Fruit fly (Drosophila melanogaster) whole organism, embryonic: ENCODE data around the gene Usp14.

ENCODE experiments used
- Bdp1 ChIP-seq: fragments of 200-800 bp; sonication (Bioruptor generic); optimal IDR thresholded peaks from 3 replicates; lab custom pipeline; 2016; ENCODE audit warnings: missing biosample characterization, missing genetic modification characterization
- CG10267 ChIP-seq: fragments of 200-800 bp; sonication (Bioruptor generic); optimal IDR thresholded peaks from 2 replicates; lab custom pipeline; 2018; ENCODE audit warnings: missing biosample characterization, mild to moderate bottlenecking, missing genetic modification characterization, moderate library complexity
- CG10959 ChIP-seq: fragments of 200-800 bp; sonication (Bioruptor generic); IDR thresholded peaks from 2 replicates; pipeline ENCODE4 v1.3.6; 2022; ENCODE audit warnings: missing biosample characterization, missing genetic modification characterization
- CG10979 ChIP-seq: fragments of 200-800 bp; sonication (Bioruptor generic); optimal IDR thresholded peaks from 2 replicates; lab custom pipeline; 2018; ENCODE audit warnings: missing biosample characterization, mild to moderate bottlenecking, missing genetic modification characterization, moderate library complexity
- CG12219 ChIP-seq: fragments of 200-800 bp; sonication (Bioruptor generic); optimal IDR thresholded peaks from 3 replicates; lab custom pipeline; 2018; ENCODE audit warnings: missing biosample characterization, mild to moderate bottlenecking, missing genetic modification characterization
- CG12391 ChIP-seq: fragments of 200-800 bp; sonication (Bioruptor generic); optimal IDR thresholded peaks from 3 replicates; lab custom pipeline; 2018; ENCODE audit warnings: missing biosample characterization, mild to moderate bottlenecking, missing genetic modification characterization, moderate library complexity
- CG14050 ChIP-seq: fragments of 200-800 bp; sonication (Bioruptor generic); IDR thresholded peaks from 3 replicates; pipeline ENCODE4 v1.3.6; 2022; ENCODE audit warnings: missing biosample characterization, missing genetic modification characterization
- CG14710 ChIP-seq: fragments of 200-800 bp; sonication (Bioruptor generic); optimal IDR thresholded peaks from 3 replicates; lab custom pipeline; 2019; ENCODE audit warnings: missing biosample characterization, mild to moderate bottlenecking, missing genetic modification characterization, moderate library complexity
- CG15514 ChIP-seq: fragments of 200-800 bp; sonication (Bioruptor generic); optimal IDR thresholded peaks from 3 replicates; lab custom pipeline; 2017; ENCODE audit warnings: missing biosample characterization, missing genetic modification characterization, mild to moderate bottlenecking, moderate library complexity, missing genetic modification reagents
- CG17568 ChIP-seq: fragments of 200-800 bp; sonication (Bioruptor generic); optimal IDR thresholded peaks from 2 replicates; lab custom pipeline; 2018; ENCODE audit warnings: missing biosample characterization, mild to moderate bottlenecking, missing genetic modification characterization, moderate library complexity
- CG18011 ChIP-seq: fragments of 200-800 bp; sonication (Bioruptor generic); optimal IDR thresholded peaks from 2 replicates; lab custom pipeline; 2017; ENCODE audit warnings: missing biosample characterization, missing genetic modification characterization, mild to moderate bottlenecking, moderate library complexity, missing genotype
- CG2202 ChIP-seq: fragments of 200-800 bp; sonication (Bioruptor generic); optimal IDR thresholded peaks from 2 replicates; lab custom pipeline; 2018; ENCODE audit warnings: missing biosample characterization, mild to moderate bottlenecking, missing genetic modification characterization
- CG2712 ChIP-seq: fragments of 200-800 bp; optimal IDR thresholded peaks from 3 replicates; lab custom pipeline; 2019; ENCODE audit warnings: missing biosample characterization, mild to moderate bottlenecking, missing genetic modification characterization, moderate library complexity
- CG30020 ChIP-seq: fragments of 200-800 bp; optimal IDR thresholded peaks from 2 replicates; lab custom pipeline; 2019; ENCODE audit warnings: missing biosample characterization, mild to moderate bottlenecking, missing genetic modification characterization, moderate library complexity
- CG31224 ChIP-seq: fragments of 200-800 bp; sonication (Bioruptor generic); IDR thresholded peaks from 2 replicates; pipeline ENCODE4 v1.3.6; 2022; ENCODE audit warnings: missing biosample characterization, missing genetic modification characterization
- CG4730 ChIP-seq: fragments of 200-800 bp; sonication (Bioruptor generic); IDR thresholded peaks from 2 replicates; pipeline ENCODE4 v1.3.6; 2022; ENCODE audit warnings: missing biosample characterization, missing genetic modification characterization
- CG9609 ChIP-seq: fragments of 200-800 bp; sonication (Bioruptor generic); optimal IDR thresholded peaks from 3 replicates; lab custom pipeline; 2016; ENCODE audit warnings: missing biosample characterization, missing genetic modification characterization
- Dek ChIP-seq: fragments of 200-800 bp; sonication (Bioruptor generic); optimal IDR thresholded peaks from 3 replicates; lab custom pipeline; 2019; ENCODE audit warnings: missing biosample characterization, mild to moderate bottlenecking, missing genetic modification characterization, moderate library complexity
- Dref ChIP-seq: fragments of 200-800 bp; sonication (Bioruptor generic); IDR thresholded peaks from 2 replicates; pipeline ENCODE4 v1.3.6; 2022; ENCODE audit warnings: missing biosample characterization, missing genetic modification characterization
- Ets97D ChIP-seq: fragments of 200-800 bp; sonication (Bioruptor generic); optimal IDR thresholded peaks from 3 replicates; lab custom pipeline; 2016; ENCODE audit warnings: missing biosample characterization, missing genetic modification characterization
- GATAe ChIP-seq: fragments of 200-800 bp; sonication (Bioruptor generic); conservative IDR thresholded peaks from 2 replicates; pipeline ENCODE4 v1.3.6; 2022; ENCODE audit warnings: missing biosample characterization, missing genetic modification characterization
- HLHmδ ChIP-seq: fragments of 200-800 bp; sonication (Bioruptor generic); optimal IDR thresholded peaks from 2 replicates; lab custom pipeline; 2018; ENCODE audit warnings: missing biosample characterization, mild to moderate bottlenecking, missing genetic modification characterization, moderate library complexity
- Hand ChIP-seq: fragments of 200-800 bp; sonication (Bioruptor generic); optimal IDR thresholded peaks from 2 replicates; lab custom pipeline; 2017; ENCODE audit warnings: mild to moderate bottlenecking, missing biosample characterization, missing genetic modification reagents, missing genetic modification characterization
- MTF-1 ChIP-seq: fragments of 200-800 bp; sonication (Bioruptor generic); optimal IDR thresholded peaks from 2 replicates; lab custom pipeline; 2018; ENCODE audit warnings: missing biosample characterization, mild to moderate bottlenecking, missing genetic modification characterization, borderline replicate concordance
- Med ChIP-seq: fragments of 200-800 bp; sonication (Bioruptor generic); peaks from one replicate; lab custom pipeline; 2016; ENCODE audit warnings: missing biosample characterization, missing genetic modification characterization, mild to moderate bottlenecking, inconsistent platforms, moderate library complexity
- Nf-YB ChIP-seq: fragments of 200-800 bp; sonication (Bioruptor generic); optimal IDR thresholded peaks from 3 replicates; lab custom pipeline; 2019; ENCODE audit warnings: missing biosample characterization, mild to moderate bottlenecking, missing genetic modification characterization, moderate library complexity
- Nf-YC ChIP-seq: fragments of 200-800 bp; optimal IDR thresholded peaks from 3 replicates; lab custom pipeline; 2019; ENCODE audit warnings: missing biosample characterization, mild to moderate bottlenecking, missing genetic modification characterization, moderate library complexity
- Oli ChIP-seq: fragments of 200-800 bp; sonication (Bioruptor generic); optimal IDR thresholded peaks from 2 replicates; lab custom pipeline; 2018; ENCODE audit warnings: missing biosample characterization, mild to moderate bottlenecking, missing genetic modification characterization, moderate library complexity
- Sox100B ChIP-seq: fragments of 200-800 bp; sonication (Bioruptor generic); optimal IDR thresholded peaks from 3 replicates; lab custom pipeline; 2018; ENCODE audit warnings: missing biosample characterization, mild to moderate bottlenecking, missing genetic modification characterization
- Tbp ChIP-seq: fragments of >200 bp; optimal IDR thresholded peaks from 2 replicates; lab custom pipeline; 2018; ENCODE audit warnings: missing biosample characterization, missing genetic modification characterization
- Trl ChIP-seq, 3 experiments: fragments of >200 bp in 2 of 3; fragments of 200-800 bp in 1 of 3; sonication (Bioruptor generic) in 1 of 3; optimal IDR thresholded peaks; 2 replicates in 1 of 3; 3 replicates in 2 of 3; lab custom pipeline; 2016 to 2017; ENCODE audit warnings: missing biosample characterization in 1 of 3, missing genetic modification characterization in 1 of 3
- bigmax ChIP-seq: fragments of 200-800 bp; sonication (Bioruptor generic); optimal IDR thresholded peaks from 2 replicates; lab custom pipeline; 2018; ENCODE audit warnings: missing biosample characterization, mild to moderate bottlenecking, missing genetic modification characterization
- dmrt11E ChIP-seq: fragments of 200-800 bp; sonication (Bioruptor generic); optimal IDR thresholded peaks from 3 replicates; lab custom pipeline; 2018; ENCODE audit warnings: missing biosample characterization, mild to moderate bottlenecking, missing genetic modification characterization, moderate library complexity
- fd64A ChIP-seq: fragments of 200-800 bp; sonication (Bioruptor generic); optimal IDR thresholded peaks from 3 replicates; lab custom pipeline; 2018; ENCODE audit warnings: missing biosample characterization, mild to moderate bottlenecking, missing genetic modification characterization
- fd96Cb ChIP-seq: fragments of 200-800 bp; sonication (Bioruptor generic); optimal IDR thresholded peaks from 2 replicates; lab custom pipeline; 2018; ENCODE audit warnings: missing biosample characterization, mild to moderate bottlenecking, missing genetic modification characterization, moderate library complexity
- ftz-f1 ChIP-seq: fragments of 200-800 bp; sonication (Bioruptor generic); optimal IDR thresholded peaks from 2 replicates; lab custom pipeline; 2016; ENCODE audit warnings: missing biosample characterization, missing genetic modification characterization
- gro ChIP-seq: fragments of 200-800 bp; sonication (Bioruptor generic); optimal IDR thresholded peaks from 2 replicates; lab custom pipeline; 2016; ENCODE audit warnings: missing biosample characterization, missing genetic modification characterization
- kni ChIP-seq: fragments of 200-800 bp; sonication (Bioruptor generic); optimal IDR thresholded peaks from 3 replicates; lab custom pipeline; 2017; ENCODE audit warnings: mild to moderate bottlenecking, missing biosample characterization, missing genetic modification reagents, missing genetic modification characterization
- nerfin-2 ChIP-seq: fragments of 200-800 bp; sonication (Bioruptor generic); IDR thresholded peaks from 2 replicates; pipeline ENCODE4 v1.3.6; 2022; ENCODE audit warnings: missing biosample characterization, missing genetic modification characterization; ENCODE audit not compliant: partially characterized antibody
- onecut ChIP-seq: fragments of 200-800 bp; sonication (Bioruptor generic); IDR thresholded peaks from 2 replicates; pipeline ENCODE4 v1.3.6; 2022; ENCODE audit warnings: missing biosample characterization, missing genetic modification characterization
- pho ChIP-seq: fragments of 200-800 bp; sonication (Bioruptor generic); optimal IDR thresholded peaks from 2 replicates; lab custom pipeline; 2016; ENCODE audit warnings: missing biosample characterization, missing genetic modification characterization
- pros ChIP-seq: fragments of 200-800 bp; sonication (Bioruptor generic); optimal IDR thresholded peaks from 3 replicates; lab custom pipeline; 2019; ENCODE audit warnings: missing biosample characterization, mild to moderate bottlenecking, missing genetic modification characterization, moderate library complexity
- rib ChIP-seq: fragments of 200-800 bp; sonication (Bioruptor generic); IDR thresholded peaks from 2 replicates; pipeline ENCODE4 v1.3.6; 2022; ENCODE audit warnings: missing biosample characterization, missing genetic modification characterization
- seq ChIP-seq: fragments of 200-800 bp; sonication (Bioruptor generic); IDR thresholded peaks from 2 replicates; pipeline ENCODE4 v1.3.6; 2022; ENCODE audit warnings: missing biosample characterization, missing genetic modification characterization
- slou ChIP-seq: fragments of 200-800 bp; sonication (Bioruptor generic); optimal IDR thresholded peaks from 3 replicates; lab custom pipeline; 2016; ENCODE audit warnings: missing biosample characterization, missing genetic modification characterization
- slp2 ChIP-seq: fragments of 200-800 bp; sonication (Bioruptor generic); optimal IDR thresholded peaks from 2 replicates; lab custom pipeline; 2016; ENCODE audit warnings: missing biosample characterization, missing genetic modification characterization
- tgo ChIP-seq: fragments of 200-800 bp; sonication (Bioruptor generic); IDR thresholded peaks from 3 replicates; pipeline ENCODE4 v1.3.6; 2022; ENCODE audit warnings: missing biosample characterization, missing genetic modification characterization
- tup ChIP-seq: fragments of 200-800 bp; sonication (Bioruptor generic); optimal IDR thresholded peaks from 2 replicates; lab custom pipeline; 2016; ENCODE audit warnings: missing biosample characterization, mild to moderate bottlenecking, missing genetic modification characterization, moderate library complexity

Gene Usp14

DNA sequence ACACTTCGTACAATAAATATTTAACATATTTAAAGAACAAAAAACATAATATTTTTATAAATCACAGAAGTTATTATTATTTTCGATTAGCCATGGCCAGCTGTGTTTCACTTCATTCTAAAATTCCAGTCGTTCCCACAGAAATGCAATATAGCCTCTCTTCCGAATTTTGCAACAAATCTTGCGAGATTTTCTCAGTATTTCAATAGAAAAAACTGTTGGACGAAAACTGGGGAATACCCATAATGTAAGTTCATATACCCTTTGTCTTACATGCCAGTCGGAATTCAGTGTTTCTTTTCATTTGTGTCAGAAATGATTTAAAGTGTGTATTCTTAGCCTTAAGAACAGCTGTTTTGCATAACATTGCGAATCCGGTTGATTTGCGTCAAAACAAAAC is 42.3 kb upstream of the Usp14 start, which contains the start of the genes CtsL4 and ClpP (continued):
- TF ChIP-seq CG15514 (peak; percentile 53), slou (GFP tag; lab: Kevin White, UChicago) (no peak), CG10267 (tag; lab: Kevin White, UChicago) (peak; percentile 32), bigmax (peak; percentile 12), pho (GFP tag; lab: Kevin White, UChicago) (peak; percentile 23), Dek (tag; lab: Kevin White, UChicago) (peak; percentile 33), CG31224 (GFP tag; lab: Robert Waterston, UW) (no peak), CG9609 (peak; percentile 30), tup (no peak), HLHmδ (no peak), onecut (GFP tag; lab: Robert Waterston, UW) (no peak), CG17568 (GFP tag; lab: Kevin White, UChicago) (no peak), GATAe (GFP tag; lab: Robert Waterston, UW) (no peak), Bdp1 (GFP tag; lab: Kevin White, UChicago) (no peak), Tbp (GFP tag; lab: Kevin White, UChicago) (no peak), CG14050 (GFP tag; lab: Robert Waterston, UW) (no peak), kni (GFP tag; lab: Kevin White, UChicago) (no peak), Ets97D (GFP tag; lab: Kevin White, UChicago) (peak; percentile 43), nerfin-2 (GFP tag; lab: Robert Waterston, UW) (no peak), ftz-f1 (GFP tag; lab: Kevin White, UChicago) (no peak), Dref (GFP tag; lab: Robert Waterston, UW) (no peak), slp2 (GFP tag; lab: Kevin White, UChicago) (no peak), MTF-1 (GFP tag; lab: Kevin White, UChicago) (no peak), Hand (GFP tag; lab: Kevin White, UChicago) (no peak), fd96Cb (tag; lab: Kevin White, UChicago) (peak; percentile 37), rib (GFP tag; lab: Robert Waterston, UW) (peak; percentile 83), CG10959 (GFP tag; lab: Robert Waterston, UW) (no peak), CG30020 (peak; percentile 100)

DNA sequence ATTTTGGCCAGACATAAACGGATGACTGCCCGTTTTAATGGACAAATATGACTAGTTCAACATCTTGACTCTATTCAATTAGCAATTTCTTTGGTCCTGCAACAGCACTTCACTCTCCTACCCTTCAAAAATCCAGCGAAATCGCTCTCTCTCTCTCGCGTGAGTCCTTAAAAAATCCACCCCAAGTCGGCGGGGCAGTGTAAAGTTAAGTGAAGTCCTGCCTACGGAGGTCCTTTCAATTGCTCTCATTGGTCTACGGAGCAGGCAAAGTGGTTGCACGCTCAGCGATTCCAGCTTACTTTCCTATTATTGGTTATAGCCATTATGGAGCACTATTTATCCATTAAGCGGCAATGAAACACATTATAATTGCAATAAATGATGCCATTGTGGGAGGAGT is 39.7 kb upstream of the Usp14 start, which contains the start of gene CG34367:
Gene CG34367 (minus strand): TSS at position 35 of the 400 bp plus-strand sequence.
- TF ChIP-seq pros (GFP tag; lab: Kevin White, UChicago) (peak; percentile 86), fd64A (no peak), seq (GFP tag; lab: Robert Waterston, UW) (peak; percentile 67; the same call in 1 of the 2 replicates), Trl (optimal IDR thresholded peaks at IDR 0.05; lab: Kevin White, UChicago) (peak; percentile 45 to 50), Trl (GFP tag; optimal IDR thresholded peaks at IDR 0.05; lab: Kevin White, UChicago) (no peak), Nf-YB (GFP tag; lab: Kevin White, UChicago) (peak; percentile 96), Nf-YC (tag; lab: Kevin White, UChicago) (peak; percentile 97), gro (GFP tag; lab: Kevin White, UChicago) (no peak), CG18011 (GFP tag; lab: Kevin White, UChicago) (no peak)
- TF ChIP-seq, all 482 proteins: peak for 5

DNA sequence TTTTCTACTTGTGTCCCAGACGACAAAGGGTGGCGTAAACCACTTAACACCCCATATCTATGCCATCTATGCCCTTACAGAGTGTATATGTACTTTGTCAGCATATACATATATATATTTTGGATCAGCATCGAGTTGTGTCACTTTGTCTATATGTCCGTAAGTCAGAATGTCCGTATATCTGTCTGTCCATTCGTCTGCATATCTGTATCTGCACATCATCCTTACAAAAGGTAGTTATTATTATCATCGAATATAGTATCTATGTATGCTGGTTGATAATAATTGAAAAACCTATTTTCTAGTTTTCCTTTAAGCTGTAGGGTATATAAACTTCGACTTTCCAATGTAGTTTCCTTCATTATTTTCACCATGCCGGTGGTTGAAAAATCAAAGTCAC is 36.9 kb upstream of the Usp14 start:
- no peak for TF ChIP-seq Trl (optimal IDR thresholded peaks at IDR 0.05; lab: Kevin White, UChicago)
- no peak for TF ChIP-seq Trl (GFP tag; optimal IDR thresholded peaks at IDR 0.05; lab: Kevin White, UChicago)
- peak; percentile 48 for TF ChIP-seq CG14710 (tag; lab: Kevin White, UChicago)
- TF ChIP-seq CG12219, result peak; percentile 29
- TF ChIP-seq tgo, result peak; percentile 36; the same call in 1 of the 3 replicates
- peak; percentile 65 for TF ChIP-seq dmrt11E (tag; lab: Kevin White, UChicago)
- peak; percentile 12 for TF ChIP-seq CG2202 (tag; lab: Kevin White, UChicago)
- 0 out of 2 replicates have a peak, but pooled peaks have one; percentile 9 for TF ChIP-seq CG4730 (GFP tag; lab: Robert Waterston, UW)
- TF ChIP-seq Sox100B, result peak; percentile 6
- TF ChIP-seq Oli (tag; lab: Kevin White, UChicago), result peak; percentile 25
- peak; percentile 55 for TF ChIP-seq CG2712 (tag; lab: Kevin White, UChicago)
- peak; percentile 58 for TF ChIP-seq CG10979 (tag; lab: Kevin White, UChicago)
- TF ChIP-seq CG12391, result peak; percentile 23
- TF ChIP-seq Med (GFP tag; lab: Kevin White, UChicago), result peak; percentile 61
